Worm (Caenorhabditis elegans): Measurements from ENCODE around the gene hpo-7.

DNA sequence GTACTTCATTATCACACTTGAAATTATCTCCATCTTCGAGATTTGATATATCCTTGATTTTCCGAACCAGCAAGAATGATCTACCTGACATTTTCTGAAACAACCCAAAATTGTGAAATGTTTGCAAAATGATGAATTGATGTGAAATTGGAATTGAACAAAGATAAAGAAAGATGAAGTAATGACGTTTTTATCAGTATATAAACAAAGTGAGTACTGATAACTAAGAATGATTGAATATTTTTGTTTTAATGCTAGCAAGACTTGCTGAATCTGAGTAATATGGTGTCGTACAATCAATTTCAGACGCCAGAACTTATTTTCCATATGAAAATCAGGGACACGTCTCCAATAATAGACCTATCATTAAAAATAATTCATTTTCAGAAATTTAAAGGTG is 13.4 kb downstream of the hpo-7 start, which contains the start of gene math-37:
- TF ChIP-seq unc-39 (tag; optimal IDR thresholded peaks at IDR 0.05) (no peak), ZK546.5 (tag; optimal IDR thresholded peaks at IDR 0.05) (no peak), unc-62 (GFP tag; optimal IDR thresholded peaks at IDR 0.05) (no peak), snpc-4 (tag; optimal IDR thresholded peaks at IDR 0.05) (no peak), nhr-11 (tag; optimal IDR thresholded peaks at IDR 0.05) (no peak), F13H6.1 (tag; optimal IDR thresholded peaks at IDR 0.05) (no peak), nhr-237 (tag; optimal IDR thresholded peaks at IDR 0.05) (no peak), peb-1 (tag; optimal IDR thresholded peaks at IDR 0.05) (no peak), mdl-1 (tag; optimal IDR thresholded peaks at IDR 0.05) (no peak), egl-27 (tag; optimal IDR thresholded peaks at IDR 0.05) (no peak), nhr-23 (tag; optimal IDR thresholded peaks at IDR 0.05) (no peak), Y55F3AM.14 (GFP tag; optimal IDR thresholded peaks at IDR 0.05) (no peak)
